Worm (Caenorhabditis elegans) whole organism, early embryonic: ENCODE measurements around the gene T24E12.3.

Experiments used
- ama-1 ChIP-seq: fragments of 150-350 bp; optimal IDR thresholded peaks from 2 replicates; lab custom pipeline; 2014
- pes-1 ChIP-seq: fragments of 200-800 bp; sonication (Bioruptor generic); IDR thresholded peaks from 2 replicates; pipeline ENCODE4 v1.3.6; 2022; ENCODE audit warnings: missing genetic modification reagents, missing genetic modification characterization, missing compliant biosample characterization

DNA sequence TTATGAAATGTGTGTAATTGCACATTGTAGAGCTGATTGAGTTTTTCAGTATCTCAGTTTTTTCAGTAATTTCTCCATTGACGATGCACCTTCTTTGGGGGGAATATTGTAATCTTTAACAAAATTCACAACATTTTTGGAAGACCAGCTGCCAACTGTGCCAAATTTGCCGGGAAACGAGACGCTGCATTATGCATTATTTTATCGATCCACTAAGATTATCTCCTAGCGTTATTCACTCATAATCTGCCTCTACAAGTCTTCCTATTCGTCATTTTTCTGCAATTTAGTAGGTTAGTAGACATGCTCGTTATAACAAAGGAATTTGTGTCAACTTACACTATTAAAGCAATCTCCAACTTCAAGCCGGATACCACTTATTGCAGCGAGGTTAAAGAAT is 44.1 kb upstream of the T24E12.3 start, which contains the start of the genes sdz-12 and bath-31:
- TF ChIP-seq ama-1 (lab: Kevin White, UChicago) = no peak
- no peak for TF ChIP-seq pes-1 (GFP tag; lab: Robert Waterston, UW)
